Fruit fly (Drosophila melanogaster) whole organism, embryonic: ENCODE data around the gene Targ2.

Experiments used
- CG11696 ChIP-seq: fragments of 200-800 bp; sonication (Bioruptor generic); IDR thresholded peaks from 2 replicates; pipeline ENCODE4 v1.3.6; 2022; ENCODE audit warnings: missing biosample characterization, missing genetic modification characterization
- CG12071 ChIP-seq: fragments of 200-800 bp; sonication (Bioruptor generic); optimal IDR thresholded peaks from 3 replicates; lab custom pipeline; 2018; ENCODE audit warnings: missing biosample characterization, mild to moderate bottlenecking, missing genetic modification characterization
- CG14710 ChIP-seq: fragments of 200-800 bp; sonication (Bioruptor generic); optimal IDR thresholded peaks from 3 replicates; lab custom pipeline; 2019; ENCODE audit warnings: missing biosample characterization, mild to moderate bottlenecking, missing genetic modification characterization, moderate library complexity
- CG17385 ChIP-seq: fragments of 200-800 bp; sonication (Bioruptor generic); optimal IDR thresholded peaks from 3 replicates; lab custom pipeline; 2018; ENCODE audit warnings: missing biosample characterization, mild to moderate bottlenecking, missing genetic modification characterization
- CG17829 ChIP-seq: fragments of 200-800 bp; optimal IDR thresholded peaks from 2 replicates; lab custom pipeline; 2019; ENCODE audit warnings: missing biosample characterization, mild to moderate bottlenecking, missing genetic modification characterization, moderate library complexity
- CG34224 ChIP-seq: fragments of 200-800 bp; sonication (Bioruptor generic); IDR thresholded peaks from 3 replicates; pipeline ENCODE4 v1.3.6; 2022; ENCODE audit warnings: missing biosample characterization, missing genetic modification characterization; ENCODE audit not compliant: partially characterized antibody
- CG34376 ChIP-seq: fragments of 200-800 bp; sonication (Bioruptor generic); optimal IDR thresholded peaks from 2 replicates; lab custom pipeline; 2018; ENCODE audit warnings: missing biosample characterization, mild to moderate bottlenecking, missing genetic modification characterization
- CG34422 ChIP-seq: fragments of 200-800 bp; sonication (Bioruptor generic); IDR thresholded peaks from 3 replicates; pipeline ENCODE4 v1.3.6; 2022; ENCODE audit warnings: missing biosample characterization, missing genetic modification characterization
- CG4404 ChIP-seq: fragments of 200-800 bp; sonication (Bioruptor generic); IDR thresholded peaks from 2 replicates; pipeline ENCODE4 v1.3.6; 2022; ENCODE audit warnings: missing biosample characterization, missing genetic modification characterization
- CG7839 ChIP-seq: fragments of 200-800 bp; sonication (Bioruptor generic); optimal IDR thresholded peaks from 3 replicates; lab custom pipeline; 2018; ENCODE audit warnings: missing biosample characterization, mild to moderate bottlenecking, missing genetic modification characterization, moderate library complexity
- Dek ChIP-seq: fragments of 200-800 bp; sonication (Bioruptor generic); optimal IDR thresholded peaks from 3 replicates; lab custom pipeline; 2019; ENCODE audit warnings: missing biosample characterization, mild to moderate bottlenecking, missing genetic modification characterization, moderate library complexity
- E2f1 ChIP-seq: fragments of 200-800 bp; sonication (Bioruptor generic); IDR thresholded peaks from 2 replicates; pipeline ENCODE4 v1.3.6; 2022; ENCODE audit warnings: missing biosample characterization, missing genetic modification characterization
- HLH3B ChIP-seq: fragments of 200-800 bp; sonication (Bioruptor generic); IDR thresholded peaks from 2 replicates; pipeline ENCODE4 v1.3.6; 2022; ENCODE audit warnings: missing biosample characterization, missing genetic modification characterization
- MTF-1 ChIP-seq: fragments of 200-800 bp; sonication (Bioruptor generic); optimal IDR thresholded peaks from 2 replicates; lab custom pipeline; 2018; ENCODE audit warnings: missing biosample characterization, mild to moderate bottlenecking, missing genetic modification characterization, borderline replicate concordance
- Med ChIP-seq: fragments of 200-800 bp; sonication (Bioruptor generic); peaks from one replicate; lab custom pipeline; 2016; ENCODE audit warnings: missing biosample characterization, missing genetic modification characterization, mild to moderate bottlenecking, inconsistent platforms, moderate library complexity
- Trl ChIP-seq, 3 experiments: fragments of >200 bp in 2 of 3; fragments of 200-800 bp in 1 of 3; sonication (Bioruptor generic) in 1 of 3; optimal IDR thresholded peaks; 2 replicates in 1 of 3; 3 replicates in 2 of 3; lab custom pipeline; 2016 to 2017; ENCODE audit warnings: missing biosample characterization in 1 of 3, missing genetic modification characterization in 1 of 3
- bigmax ChIP-seq: fragments of 200-800 bp; sonication (Bioruptor generic); optimal IDR thresholded peaks from 2 replicates; lab custom pipeline; 2018; ENCODE audit warnings: missing biosample characterization, mild to moderate bottlenecking, missing genetic modification characterization
- btn ChIP-seq: fragments of 200-800 bp; sonication (Bioruptor generic); optimal IDR thresholded peaks from 2 replicates; lab custom pipeline; 2016; ENCODE audit warnings: missing biosample characterization, missing genetic modification characterization
- cg ChIP-seq: fragments of 200-800 bp; sonication (Bioruptor generic); optimal IDR thresholded peaks from 3 replicates; lab custom pipeline; 2019; ENCODE audit warnings: missing biosample characterization, mild to moderate bottlenecking, missing genetic modification characterization, moderate library complexity
- chinmo ChIP-seq: fragments of 200-800 bp; sonication (Bioruptor generic); IDR thresholded peaks from 4 replicates; pipeline ENCODE4 v1.3.6; 2022; ENCODE audit warnings: missing biosample characterization, missing genetic modification characterization; ENCODE audit not compliant: partially characterized antibody
- chm ChIP-seq: fragments of 200-800 bp; sonication (Bioruptor generic); IDR thresholded peaks from 2 replicates; pipeline ENCODE4 v1.3.6; 2022; ENCODE audit warnings: missing biosample characterization, missing genetic modification characterization
- dmrt11E ChIP-seq: fragments of 200-800 bp; sonication (Bioruptor generic); optimal IDR thresholded peaks from 3 replicates; lab custom pipeline; 2018; ENCODE audit warnings: missing biosample characterization, mild to moderate bottlenecking, missing genetic modification characterization, moderate library complexity
- exex ChIP-seq: fragments of 200-800 bp; sonication (Bioruptor generic); optimal IDR thresholded peaks from 4 replicates; lab custom pipeline; 2018; ENCODE audit warnings: missing biosample characterization, mild to moderate bottlenecking, missing genetic modification characterization, moderate library complexity
- eyg ChIP-seq: fragments of 200-800 bp; sonication (Bioruptor generic); optimal IDR thresholded peaks from 3 replicates; lab custom pipeline; 2016; ENCODE audit warnings: missing biosample characterization, missing genetic modification characterization
- fd96Cb ChIP-seq: fragments of 200-800 bp; sonication (Bioruptor generic); optimal IDR thresholded peaks from 2 replicates; lab custom pipeline; 2018; ENCODE audit warnings: missing biosample characterization, mild to moderate bottlenecking, missing genetic modification characterization, moderate library complexity
- ftz-f1 ChIP-seq: fragments of 200-800 bp; sonication (Bioruptor generic); optimal IDR thresholded peaks from 2 replicates; lab custom pipeline; 2016; ENCODE audit warnings: missing biosample characterization, missing genetic modification characterization
- gsb ChIP-seq: fragments of 200-800 bp; sonication (Bioruptor generic); IDR thresholded peaks from 2 replicates; pipeline ENCODE4 v1.3.6; 2022; ENCODE audit warnings: missing biosample characterization, missing genetic modification characterization
- hbn ChIP-seq: fragments of 200-800 bp; sonication (Bioruptor generic); IDR thresholded peaks from 2 replicates; pipeline ENCODE4 v1.3.6; 2022; ENCODE audit warnings: missing biosample characterization, missing genetic modification characterization; ENCODE audit not compliant: partially characterized antibody
- jing ChIP-seq: fragments of 200-800 bp; sonication (Bioruptor generic); optimal IDR thresholded peaks from 2 replicates; lab custom pipeline; 2018; ENCODE audit warnings: missing biosample characterization, mild to moderate bottlenecking, missing genetic modification characterization
- lmd ChIP-seq: fragments of 200-800 bp; sonication (Bioruptor generic); IDR thresholded peaks from 2 replicates; pipeline ENCODE4 v1.3.6; 2022; ENCODE audit warnings: missing biosample characterization, missing genetic modification characterization
- lola ChIP-seq, 3 experiments: fragments of >200 bp in 2 of 3; fragments of 200-800 bp in 1 of 3; sonication (Bioruptor generic) in 1 of 3; optimal IDR thresholded peaks; 2 replicates each; lab custom pipeline; 2017 to 2019; ENCODE audit warnings: missing biosample characterization in 3 of 3, missing genetic modification characterization in 3 of 3, mild to moderate bottlenecking in 1 of 3, moderate library complexity in 1 of 3
- lov ChIP-seq, 2 experiments: fragments of 200-800 bp in 1 of 2; fragments of >200 bp in 1 of 2; sonication (Bioruptor generic) in 1 of 2; IDR thresholded peaks in 1 of 2; optimal IDR thresholded peaks in 1 of 2; 2 replicates in 1 of 2; 3 replicates in 1 of 2; pipeline versions ENCODE4 v1.3.6 to Lab custom; 2017 to 2022; ENCODE audit warnings: missing biosample characterization in 1 of 2, missing genetic modification characterization in 1 of 2
- mirr ChIP-seq: fragments of 200-800 bp; sonication (Bioruptor generic); optimal IDR thresholded peaks from 3 replicates; lab custom pipeline; 2018; ENCODE audit warnings: missing biosample characterization, mild to moderate bottlenecking, missing genetic modification characterization
- mld ChIP-seq: fragments of 200-800 bp; sonication (Bioruptor generic); IDR thresholded peaks from 3 replicates; pipeline ENCODE4 v1.3.6; 2022; ENCODE audit warnings: missing biosample characterization, missing genetic modification characterization; ENCODE audit not compliant: partially characterized antibody
- sug ChIP-seq: fragments of 200-800 bp; optimal IDR thresholded peaks from 2 replicates; lab custom pipeline; 2019; ENCODE audit warnings: missing biosample characterization, mild to moderate bottlenecking, missing genetic modification characterization, moderate library complexity
- tx ChIP-seq: fragments of 200-800 bp; sonication (Bioruptor generic); optimal IDR thresholded peaks from 2 replicates; lab custom pipeline; 2016; ENCODE audit warnings: missing biosample characterization, missing genetic modification characterization

The Targ2 gene

DNA sequence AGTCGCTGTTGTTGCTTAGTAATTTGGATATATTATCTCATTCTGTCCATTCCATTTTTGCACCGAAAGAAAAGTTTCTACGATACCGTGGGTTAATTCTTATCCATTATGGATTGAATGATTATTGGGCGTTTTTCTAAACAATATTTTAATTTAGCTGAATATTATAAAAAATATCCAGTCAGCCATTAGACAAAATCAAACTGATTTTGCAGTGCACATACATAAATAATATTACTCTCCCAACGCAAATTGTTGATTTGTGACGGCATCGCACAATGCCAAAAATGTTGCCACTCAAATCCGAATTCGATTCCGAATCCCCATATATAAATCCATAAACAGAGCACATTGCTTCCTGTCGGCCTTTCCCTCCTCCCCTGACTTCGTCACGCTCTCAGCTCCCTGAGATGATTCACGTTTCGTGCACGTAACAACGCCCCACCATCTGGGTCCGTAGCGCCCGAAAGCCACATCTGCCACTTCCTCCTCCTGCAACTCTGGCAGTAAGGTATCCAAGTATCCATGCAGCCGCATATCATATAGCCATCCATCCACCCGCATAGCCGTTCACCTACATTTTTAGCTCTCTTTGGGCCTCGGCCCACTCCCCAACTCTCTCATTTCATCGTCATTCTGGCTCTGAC lies 26.0 kb downstream of the Targ2 start (continued):
- TF ChIP-seq dmrt11E (tag; lab: Kevin White, UChicago), result no peak
- peak; percentile 83 for TF ChIP-seq lmd (GFP tag; lab: Robert Waterston, UW)
- TF ChIP-seq eyg (GFP tag; lab: Kevin White, UChicago), result peak; percentile 27
- TF ChIP-seq CG12071 (GFP tag; lab: Kevin White, UChicago), result peak; percentile 11
- TF ChIP-seq lov (optimal IDR thresholded peaks at IDR 0.05; lab: Kevin White, UChicago), result no peak
- no peak for TF ChIP-seq lov (GFP tag; IDR thresholded peaks at IDR 0.05; lab: Robert Waterston, UW)
- peak; percentile 40; the same call in 1 of the 2 replicates for TF ChIP-seq CG11696 (GFP tag; lab: Robert Waterston, UW)
- 0 out of 2 replicates have a peak, but pooled peaks have one; percentile 18 for TF ChIP-seq CG4404
- peak; percentile 5 for TF ChIP-seq fd96Cb
- peak; percentile 68 for TF ChIP-seq E2f1
- peak; percentile 53; the same call in 1 of the 2 replicates for TF ChIP-seq HLH3B (GFP tag; lab: Robert Waterston, UW)
- TF ChIP-seq CG17829 (tag; lab: Kevin White, UChicago), result no peak
- TF ChIP-seq CG14710, result no peak
- no peak for TF ChIP-seq MTF-1 (GFP tag; lab: Kevin White, UChicago)
- no peak for TF ChIP-seq lola (GFP tag; optimal IDR thresholded peaks at IDR 0.05; lab: Kevin White, UChicago)
- TF ChIP-seq gsb (GFP tag; lab: Robert Waterston, UW), result peak; percentile 83

dm6 chr3L:21176276-21176934 lies 26.6 kb downstream of the Targ2 start:
- TF ChIP-seq mirr (GFP tag; lab: Kevin White, UChicago), result peak; percentile 21
- TF ChIP-seq bigmax (GFP tag; lab: Kevin White, UChicago), result peak; percentile 82
- peak; percentile 98 for TF ChIP-seq CG17385 (GFP tag; lab: Kevin White, UChicago)
- TF ChIP-seq CG34376 (GFP tag; lab: Kevin White, UChicago), result peak; percentile 21
- TF ChIP-seq chm (GFP tag; lab: Robert Waterston, UW), result peak; percentile 52; the same call in 1 of the 2 replicates
- TF ChIP-seq exex (tag; lab: Kevin White, UChicago), result peak; percentile 49
- TF ChIP-seq Med (GFP tag; lab: Kevin White, UChicago), result no peak
- peak; percentile 13; the same call in 1 of the 3 replicates for TF ChIP-seq CG34422 (GFP tag; lab: Robert Waterston, UW)
- no peak for TF ChIP-seq tx (GFP tag; lab: Kevin White, UChicago)
- no peak for TF ChIP-seq mld (GFP tag; lab: Robert Waterston, UW)
- TF ChIP-seq CG7839, result no peak
- TF ChIP-seq CG34224 (GFP tag; lab: Robert Waterston, UW), result 0 out of 3 replicates have a peak, but pooled peaks have one; percentile 46
- no peak for TF ChIP-seq jing
- peak; percentile 24 for TF ChIP-seq ftz-f1 (GFP tag; lab: Kevin White, UChicago)
- peak in 1 of 2 experiments; percentile 52 for TF ChIP-seq Trl (optimal IDR thresholded peaks at IDR 0.05; lab: Kevin White, UChicago)
- TF ChIP-seq Trl (GFP tag; optimal IDR thresholded peaks at IDR 0.05; lab: Kevin White, UChicago), result no peak
- peak; percentile 45 for TF ChIP-seq sug (tag; lab: Kevin White, UChicago)
- TF ChIP-seq btn, result no peak
- TF ChIP-seq hbn (GFP tag; lab: Robert Waterston, UW), result 0 out of 2 replicates have a peak, but pooled peaks have one; percentile 15
- TF ChIP-seq chinmo (GFP tag; lab: Robert Waterston, UW), result 0 out of 4 replicates have a peak, but pooled peaks have one; percentile 48
- TF ChIP-seq Dek (tag; lab: Kevin White, UChicago), result no peak
- TF ChIP-seq cg, result peak; percentile 48
